Worm (Caenorhabditis elegans) whole organism, young adult: ENCODE measurements around the gene R12C12.6.

ENCODE experiments used
- F10E7.11 ChIP-seq: sonication (generic microtip); optimal IDR thresholded peaks from 2 replicates; lab custom pipeline; 2017; ENCODE audit warnings: mild to moderate bottlenecking, missing genetic modification characterization, moderate library complexity, missing compliant biosample characterization
- F37B4.10 ChIP-seq: fragments of 200-800 bp; sonication (Bioruptor generic); IDR thresholded peaks from 2 replicates; pipeline ENCODE4 v1.3.6; 2022; ENCODE audit warnings: missing genetic modification characterization, missing compliant biosample characterization
- K11D2.4 ChIP-seq: fragments of 200-800 bp; sonication (Bioruptor generic); IDR thresholded peaks from 2 replicates; pipeline ENCODE4 v1.3.6; 2022; ENCODE audit warnings: missing genetic modification reagents, missing genetic modification characterization, missing compliant biosample characterization
- K12H6.12 ChIP-seq: fragments of 200-800 bp; sonication (Bioruptor generic); optimal IDR thresholded peaks from 2 replicates; lab custom pipeline; 2018; ENCODE audit warnings: mild to moderate bottlenecking, missing genetic modification characterization, missing compliant biosample characterization
- Y67H2A.10 ChIP-seq: fragments of 200-800 bp; sonication (Bioruptor generic); conservative IDR thresholded peaks from 2 replicates; pipeline ENCODE4 v1.3.6; 2022; ENCODE audit warnings: missing genetic modification reagents, missing genetic modification characterization, missing compliant biosample characterization
- Y95B8A.8 ChIP-seq: fragments of 200-800 bp; sonication (Bioruptor generic); IDR thresholded peaks from 2 replicates; pipeline ENCODE4 v1.3.6; 2022; ENCODE audit warnings: missing genetic modification reagents, missing genetic modification characterization, missing compliant biosample characterization
- aptf-2 ChIP-seq: fragments of 200-800 bp; sonication (Bioruptor generic); conservative IDR thresholded peaks from 2 replicates; pipeline ENCODE4 v1.3.6; 2022; ENCODE audit warnings: missing genetic modification reagents, missing genetic modification characterization, missing compliant biosample characterization
- aptf-3 ChIP-seq: fragments of 200-800 bp; sonication (Bioruptor generic); IDR thresholded peaks from 2 replicates; pipeline ENCODE4 v1.3.6; 2022; ENCODE audit warnings: missing genetic modification characterization, missing compliant biosample characterization
- athp-1 ChIP-seq: sonication (generic microtip); optimal IDR thresholded peaks from 2 replicates; lab custom pipeline; 2017; ENCODE audit warnings: mild to moderate bottlenecking, missing genetic modification characterization, missing compliant biosample characterization
- attf-3 ChIP-seq: fragments of 200-800 bp; sonication (Bioruptor generic); conservative IDR thresholded peaks from 2 replicates; pipeline ENCODE4 v1.3.6; 2022; ENCODE audit warnings: missing genetic modification reagents, missing genetic modification characterization, missing compliant biosample characterization
- bed-1 ChIP-seq: fragments of 200-800 bp; sonication (Bioruptor generic); IDR thresholded peaks from 2 replicates; pipeline ENCODE4 v1.3.6; 2022; ENCODE audit warnings: missing genetic modification reagents, missing genetic modification characterization, missing compliant biosample characterization
- bed-2 ChIP-seq: fragments of 200-800 bp; sonication (Bioruptor generic); IDR thresholded peaks from 2 replicates; pipeline ENCODE4 v1.3.6; 2022; ENCODE audit warnings: missing genetic modification reagents, missing genetic modification characterization, missing compliant biosample characterization
- ccch-3 ChIP-seq: fragments of 200-800 bp; sonication (Bioruptor generic); optimal IDR thresholded peaks from 2 replicates; lab custom pipeline; 2018; ENCODE audit warnings: mild to moderate bottlenecking, missing genetic modification characterization, missing compliant biosample characterization
- ceh-100 ChIP-seq: fragments of 200-800 bp; sonication (Bioruptor generic); IDR thresholded peaks from 2 replicates; pipeline ENCODE4 v1.3.6; 2022; ENCODE audit warnings: missing genetic modification reagents, missing genetic modification characterization, missing compliant biosample characterization
- ceh-27 ChIP-seq: fragments of 200-800 bp; sonication (Bioruptor generic); optimal IDR thresholded peaks from 2 replicates; lab custom pipeline; 2018; ENCODE audit warnings: mild to moderate bottlenecking, missing genetic modification characterization, moderate library complexity, missing compliant biosample characterization
- ceh-40 ChIP-seq: fragments of 200-800 bp; sonication (Bioruptor generic); IDR thresholded peaks from 2 replicates; pipeline ENCODE4 v1.3.6; 2022; ENCODE audit warnings: missing genetic modification characterization, missing compliant biosample characterization
- ceh-91 ChIP-seq: fragments of 200-800 bp; sonication (Bioruptor generic); IDR thresholded peaks from 2 replicates; pipeline ENCODE4 v1.3.6; 2022; ENCODE audit warnings: missing genetic modification reagents, missing genetic modification characterization, missing compliant biosample characterization
- die-1 ChIP-seq: sonication (generic microtip); optimal IDR thresholded peaks from 2 replicates; lab custom pipeline; 2016; ENCODE audit warnings: missing genotype, mild to moderate bottlenecking, missing genetic modification characterization, missing compliant biosample characterization
- dox-1 ChIP-seq: fragments of 200-800 bp; sonication (Bioruptor generic); IDR thresholded peaks from 2 replicates; pipeline ENCODE4 v1.3.6; 2022; ENCODE audit warnings: missing genetic modification reagents, missing genetic modification characterization, missing compliant biosample characterization
- efl-1 ChIP-seq: fragments of 150-350 bp; optimal IDR thresholded peaks from 2 replicates; lab custom pipeline; 2014; ENCODE audit warnings: missing biosample characterization, missing genetic modification reagents, missing genetic modification characterization
- egl-44 ChIP-seq: fragments of 200-800 bp; sonication (Bioruptor generic); IDR thresholded peaks from 2 replicates; pipeline ENCODE4 v1.3.6; 2022; ENCODE audit warnings: missing genetic modification reagents, missing genetic modification characterization, missing compliant biosample characterization
- ets-4 ChIP-seq: fragments of 200-800 bp; sonication (Bioruptor generic); optimal IDR thresholded peaks from 2 replicates; lab custom pipeline; 2018; ENCODE audit warnings: mild to moderate bottlenecking, missing genetic modification characterization, missing compliant biosample characterization
- fkh-3 ChIP-seq: sonication (generic microtip); optimal IDR thresholded peaks from 2 replicates; lab custom pipeline; 2016; ENCODE audit warnings: mild to moderate bottlenecking, missing genetic modification characterization, missing compliant biosample characterization
- hlh-26 ChIP-seq: fragments of 200-800 bp; sonication (Bioruptor generic); conservative IDR thresholded peaks from 2 replicates; pipeline ENCODE4 v1.3.6; 2022; ENCODE audit warnings: missing genetic modification reagents, missing genetic modification characterization, missing compliant biosample characterization
- hmg-20 ChIP-seq: fragments of 200-800 bp; sonication (Bioruptor generic); IDR thresholded peaks from 2 replicates; pipeline ENCODE4 v1.3.6; 2022; ENCODE audit warnings: missing genetic modification reagents, missing genetic modification characterization, missing compliant biosample characterization
- let-607 ChIP-seq, 2 experiments: fragments of 200-800 bp in 1 of 2; sonication (Bioruptor generic) in 1 of 2; sonication (generic microtip) in 1 of 2; optimal IDR thresholded peaks; 2 replicates each; lab custom pipeline; 2016 to 2018; ENCODE audit warnings: mild to moderate bottlenecking in 2 of 2, missing compliant biosample characterization in 2 of 2, missing genetic modification characterization in 2 of 2, moderate library complexity in 2 of 2, missing genotype in 1 of 2
- lsl-1 ChIP-seq: fragments of 200-800 bp; sonication (Bioruptor generic); optimal IDR thresholded peaks from 2 replicates; lab custom pipeline; 2018; ENCODE audit warnings: mild to moderate bottlenecking, missing genetic modification characterization, moderate library complexity, missing compliant biosample characterization
- madf-10 ChIP-seq: sonication (generic microtip); optimal IDR thresholded peaks from 2 replicates; lab custom pipeline; 2016; ENCODE audit warnings: mild to moderate bottlenecking, missing genetic modification characterization, missing compliant biosample characterization
- madf-8 ChIP-seq: fragments of 200-800 bp; sonication (Bioruptor generic); conservative IDR thresholded peaks from 2 replicates; pipeline ENCODE4 v1.3.6; 2022; ENCODE audit warnings: missing genetic modification reagents, missing genetic modification characterization, missing compliant biosample characterization
- nfyb-1 ChIP-seq: fragments of 200-800 bp; sonication (Bioruptor generic); IDR thresholded peaks from 2 replicates; pipeline ENCODE4 v1.3.6; 2022; ENCODE audit warnings: missing genetic modification reagents, missing genetic modification characterization, missing compliant biosample characterization
- nhr-120 ChIP-seq: fragments of 200-800 bp; sonication (Bioruptor generic); IDR thresholded peaks from 2 replicates; pipeline ENCODE4 v1.3.6; 2022; ENCODE audit warnings: missing genetic modification characterization, missing compliant biosample characterization
- rcor-1 ChIP-seq: fragments of 200-800 bp; sonication (Bioruptor generic); IDR thresholded peaks from 2 replicates; pipeline ENCODE4 v1.3.6; 2022; ENCODE audit warnings: missing genetic modification reagents, missing genetic modification characterization, missing compliant biosample characterization
- rec-8 ChIP-seq, 2 experiments: sonication (generic microtip); optimal IDR thresholded peaks; 2 replicates each; lab custom pipeline; 2016; ENCODE audit warnings: mild to moderate bottlenecking in 2 of 2, missing genetic modification characterization in 2 of 2, missing genetic modification reagents in 2 of 2, missing genotype in 2 of 2, missing biosample characterization in 1 of 2, missing compliant biosample characterization in 1 of 2, moderate library complexity in 1 of 2
- snpc-1.1 ChIP-seq: sonication (generic microtip); optimal IDR thresholded peaks from 2 replicates; lab custom pipeline; 2017; ENCODE audit warnings: missing genetic modification characterization, mild to moderate bottlenecking, missing compliant biosample characterization, antibody characterized with exemption, moderate library complexity, missing genotype, missing genetic modification reagents; ENCODE audit not compliant: insufficient read depth
- snpc-1.3 ChIP-seq: sonication (generic microtip); optimal IDR thresholded peaks from 2 replicates; lab custom pipeline; 2017; ENCODE audit warnings: missing genetic modification characterization, mild to moderate bottlenecking, missing compliant biosample characterization, antibody characterized with exemption, moderate library complexity, missing genotype, missing genetic modification reagents; ENCODE audit not compliant: insufficient read depth
- snpc-3.4 ChIP-seq: sonication (generic microtip); optimal IDR thresholded peaks from 2 replicates; lab custom pipeline; 2017; ENCODE audit warnings: missing genetic modification characterization, mild to moderate bottlenecking, missing compliant biosample characterization, antibody characterized with exemption, moderate library complexity, missing genotype, missing genetic modification reagents
- snpc-4 ChIP-seq, 5 experiments: fragments of 150-350 bp in 1 of 5; sonication (generic microtip) in 4 of 5; optimal IDR thresholded peaks; 2 replicates each; lab custom pipeline; 2014 to 2018; ENCODE audit warnings: missing genetic modification characterization in 5 of 5, missing biosample characterization in 3 of 5, antibody characterized with exemption in 2 of 5, mild to moderate bottlenecking in 2 of 5, missing compliant biosample characterization in 2 of 5, missing genotype in 2 of 5, moderate library complexity in 2 of 5, missing genetic modification reagents in 1 of 5
- sptf-2 ChIP-seq: fragments of 200-800 bp; sonication (Bioruptor generic); optimal IDR thresholded peaks from 2 replicates; lab custom pipeline; 2018; ENCODE audit warnings: mild to moderate bottlenecking, missing genetic modification characterization, missing compliant biosample characterization
- zfh-2 ChIP-seq: fragments of 200-800 bp; sonication (Bioruptor generic); conservative IDR thresholded peaks from 2 replicates; pipeline ENCODE4 v1.3.6; 2022; ENCODE audit warnings: missing genetic modification reagents, missing genetic modification characterization, missing compliant biosample characterization
- zim-3 ChIP-seq: sonication (generic microtip); optimal IDR thresholded peaks from 2 replicates; lab custom pipeline; 2017; ENCODE audit warnings: mild to moderate bottlenecking, missing genetic modification characterization, moderate library complexity, missing compliant biosample characterization
- ztf-18 ChIP-seq: sonication (generic microtip); optimal IDR thresholded peaks from 2 replicates; lab custom pipeline; 2016; ENCODE audit warnings: missing genotype, mild to moderate bottlenecking, missing genetic modification characterization, missing compliant biosample characterization
- ztf-28 ChIP-seq: fragments of 200-800 bp; sonication (Bioruptor generic); IDR thresholded peaks from 2 replicates; pipeline ENCODE4 v1.3.6; 2022; ENCODE audit warnings: missing genetic modification reagents, missing genetic modification characterization, missing compliant biosample characterization

Gene R12C12.6

DNA sequence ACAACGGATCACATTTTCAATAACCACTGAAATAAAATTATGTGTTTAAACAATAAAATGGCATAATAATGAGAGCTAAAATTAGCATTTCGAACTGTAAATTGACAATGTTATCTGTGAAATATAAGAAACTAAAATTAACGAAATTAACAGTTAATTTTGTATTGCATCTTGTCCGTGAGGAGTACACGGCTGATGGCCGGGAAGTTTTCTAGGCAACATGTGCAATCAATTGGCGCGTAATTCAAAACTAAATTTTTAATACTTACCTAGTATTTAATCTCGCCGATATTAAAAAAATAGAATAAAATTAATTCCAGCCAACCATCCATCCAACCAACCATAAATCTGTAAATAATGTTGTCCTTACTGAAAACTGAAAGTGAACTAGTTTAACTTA, 13.8 kb upstream of the R12C12.6 start (continued):
- TF ChIP-seq F37B4.10 (GFP tag; lab: Robert Waterston, UW) (no peak), aptf-3 (GFP tag; lab: Robert Waterston, UW) (no peak), ceh-40 (no peak), efl-1 (GFP tag; lab: Kevin White, UChicago) (peak; percentile 58), let-607 (tag; optimal IDR thresholded peaks at IDR 0.05; lab: Kevin White, UChicago) (peak in 1 of 2 experiments; percentile 72), rcor-1 (peak; percentile 25; the same call in 1 of the 2 replicates), ztf-18 (tag; lab: Kevin White, UChicago) (peak; percentile 44), aptf-2 (GFP tag; lab: Robert Waterston, UW) (peak; percentile 79), madf-10 (peak; percentile 68), sptf-2 (GFP tag; lab: Kevin White, UChicago) (no peak), ceh-27 (GFP tag; lab: Kevin White, UChicago) (peak; percentile 73), F10E7.11 (tag; lab: Kevin White, UChicago) (no peak), attf-3 (GFP tag; lab: Robert Waterston, UW) (0 out of 2 replicates have a peak, but pooled peaks have one; percentile 25), zfh-2 (GFP tag; lab: Robert Waterston, UW) (no peak), bed-2 (peak; percentile 53; the same call in 1 of the 2 replicates), zim-3 (tag; lab: Kevin White, UChicago) (no peak), madf-8 (peak; percentile 22; the same call in 1 of the 2 replicates), ceh-91 (no peak), Y67H2A.10 (GFP tag; lab: Robert Waterston, UW) (no peak), ceh-100 (GFP tag; lab: Robert Waterston, UW) (peak; percentile 62), snpc-1.3 (tag; lab: Kevin White, UChicago) (peak; percentile 9), K12H6.12 (tag; lab: Kevin White, UChicago) (peak; percentile 41), fkh-3 (tag; lab: Kevin White, UChicago) (no peak), nfyb-1 (GFP tag; lab: Robert Waterston, UW) (peak; percentile 47; the same call in 1 of the 2 replicates), Y95B8A.8 (GFP tag; lab: Robert Waterston, UW) (0 out of 2 replicates have a peak, but pooled peaks have one; percentile 33), dox-1 (GFP tag; lab: Robert Waterston, UW) (peak; percentile 51; the same call in 1 of the 2 replicates), lsl-1 (peak; percentile 24), hlh-26 (GFP tag; lab: Robert Waterston, UW) (no peak), die-1 (tag; lab: Kevin White, UChicago) (no peak), athp-1 (peak; percentile 4), egl-44 (GFP tag; lab: Robert Waterston, UW) (no peak), snpc-3.4 (tag; lab: Kevin White, UChicago) (peak; percentile 23), bed-1 (no peak), K11D2.4 (GFP tag; lab: Robert Waterston, UW) (0 out of 2 replicates have a peak, but pooled peaks have one; percentile 18), ztf-28 (GFP tag; lab: Robert Waterston, UW) (0 out of 2 replicates have a peak, but pooled peaks have one; percentile 11), hmg-20 (GFP tag; lab: Robert Waterston, UW) (peak; percentile 48; the same call in 1 of the 2 replicates), ets-4 (no peak), snpc-1.1 (tag; lab: Kevin White, UChicago) (no peak), snpc-4 (GFP tag; optimal IDR thresholded peaks at IDR 0.05; lab: Kevin White, UChicago) (no peak), snpc-4 (tag; optimal IDR thresholded peaks at IDR 0.05; lab: Kevin White, UChicago) (peak in 2 of 4 experiments; percentile 33 to 60), rec-8 (tag; optimal IDR thresholded peaks at IDR 0.05; lab: Kevin White, UChicago) (peak in 1 of 2 experiments; percentile 56), nhr-120 (GFP tag; lab: Robert Waterston, UW) (no peak), ccch-3 (peak; percentile 56)
